Worm (Caenorhabditis elegans): ENCODE results near the gene srw-36.
"Not testable (repeated sequence)": the region's sequence is repeated elsewhere in the genome, so short reads cannot be mapped to it uniquely, and the experiment has no call there.

Gene srw-36

ce11 chrV:16648317-16649018, 34.5 kb upstream of the srw-36 start, which contains the start of gene W06G6.20:
W06G6.20 (minus strand) TSS chrV:16648367.
- TF ChIP-seq aly-1 (tag; optimal IDR thresholded peaks at IDR 0.05) (no peak), B0310.2 (tag; optimal IDR thresholded peaks at IDR 0.05) (no peak), F13C5.2 (tag; optimal IDR thresholded peaks at IDR 0.05) (no peak), ceh-13 (GFP tag; optimal IDR thresholded peaks at IDR 0.05) (no peak)

- TF ChIP-seq scrt-1 (GFP tag; IDR thresholded peaks at IDR 0.05); F13C5.2 (tag; optimal IDR thresholded peaks at IDR 0.05); ets-7 (tag; optimal IDR thresholded peaks at IDR 0.05): not testable (repeated sequence)
Measured at ce11 chrV:16649200-16649599, 33.8 kb upstream of the srw-36 start, which contains the start of gene W06G6.11. W06G6.11 (minus strand) TSS chrV:16649300.

ce11 chrV:16654242-16654641, 28.7 kb upstream of the srw-36 start, which contains the start of gene W06G6.15:
W06G6.15 (plus strand) TSS chrV:16654542.
- TF ChIP-seq sea-1 (GFP tag; conservative IDR thresholded peaks at IDR 0.05); ets-7 (tag; optimal IDR thresholded peaks at IDR 0.05); ceh-36 (tag; optimal IDR thresholded peaks at IDR 0.05): not testable (repeated sequence)

ce11 chrV:16660816-16661215, 22.2 kb upstream of the srw-36 start, which contains the start of gene Y70C5B.2:
Y70C5B.2 (minus strand) TSS chrV:16660916.
- TF ChIP-seq ama-1 (optimal IDR thresholded peaks at IDR 0.05); hmbx-1 (tag; optimal IDR thresholded peaks at IDR 0.05); ets-7 (tag; optimal IDR thresholded peaks at IDR 0.05): not testable (repeated sequence)

- TF ChIP-seq pes-1 (GFP tag; IDR thresholded peaks at IDR 0.05) = no peak
- TF ChIP-seq scrt-1 (GFP tag; IDR thresholded peaks at IDR 0.05) = no peak
- TF ChIP-seq hmbx-1 (tag; optimal IDR thresholded peaks at IDR 0.05) = no peak
- no peak for TF ChIP-seq ama-1 (optimal IDR thresholded peaks at IDR 0.05)
- no peak for TF ChIP-seq sea-1 (GFP tag; conservative IDR thresholded peaks at IDR 0.05)
Measured at ce11 chrV:16666647-16667046, 16.3 kb upstream of the srw-36 start, which contains the start of gene F14F8.14. F14F8.14 (minus strand) TSS chrV:16666747.

ce11 chrV:16668473-16668872, 14.5 kb upstream of the srw-36 start, which contains the start of gene F14F8.9:
F14F8.9 (minus strand) TSS chrV:16668573.
- TF ChIP-seq ama-1 (optimal IDR thresholded peaks at IDR 0.05) = no peak
- no peak for TF ChIP-seq tra-4 (tag; optimal IDR thresholded peaks at IDR 0.05)
- TF ChIP-seq hnd-1 (tag; optimal IDR thresholded peaks at IDR 0.05) = no peak
- TF ChIP-seq flt-1 (GFP tag; IDR thresholded peaks at IDR 0.05) = no peak
- TF ChIP-seq ceh-36 (tag; optimal IDR thresholded peaks at IDR 0.05) = no peak
- no peak for TF ChIP-seq B0310.2 (tag; optimal IDR thresholded peaks at IDR 0.05)
- no peak for TF ChIP-seq pes-1 (GFP tag; IDR thresholded peaks at IDR 0.05)

- no peak for TF ChIP-seq hnd-1 (tag; optimal IDR thresholded peaks at IDR 0.05)
- TF ChIP-seq hmg-4 (GFP tag; optimal IDR thresholded peaks at IDR 0.05) = no peak
- TF ChIP-seq ceh-36 (tag; optimal IDR thresholded peaks at IDR 0.05) = no peak
- TF ChIP-seq pes-1 (GFP tag; IDR thresholded peaks at IDR 0.05) = no peak
- TF ChIP-seq ama-1 (optimal IDR thresholded peaks at IDR 0.05) = no peak
- no peak for TF ChIP-seq hmbx-1 (tag; optimal IDR thresholded peaks at IDR 0.05)
Measured at ce11 chrV:16671190-16671589, 11.8 kb upstream of the srw-36 start, which contains the start of gene str-61. str-61 (minus strand) TSS chrV:16671290.

- TF ChIP-seq sea-1 (GFP tag; conservative IDR thresholded peaks at IDR 0.05) (no peak), ceh-13 (GFP tag; optimal IDR thresholded peaks at IDR 0.05) (no peak), pes-1 (GFP tag; IDR thresholded peaks at IDR 0.05) (no peak), ama-1 (optimal IDR thresholded peaks at IDR 0.05) (no peak), ceh-36 (tag; optimal IDR thresholded peaks at IDR 0.05) (no peak), tbx-37 (GFP tag; conservative IDR thresholded peaks at IDR 0.05) (no peak), aly-1 (tag; optimal IDR thresholded peaks at IDR 0.05) (no peak), flt-1 (GFP tag; IDR thresholded peaks at IDR 0.05) (no peak), scrt-1 (GFP tag; IDR thresholded peaks at IDR 0.05) (no peak), hnd-1 (tag; optimal IDR thresholded peaks at IDR 0.05) (no peak), tra-4 (tag; optimal IDR thresholded peaks at IDR 0.05) (no peak), hmg-4 (GFP tag; optimal IDR thresholded peaks at IDR 0.05) (no peak), ets-7 (tag; optimal IDR thresholded peaks at IDR 0.05) (no peak), hmbx-1 (tag; optimal IDR thresholded peaks at IDR 0.05) (no peak), F13C5.2 (tag; optimal IDR thresholded peaks at IDR 0.05) (no peak), B0310.2 (tag; optimal IDR thresholded peaks at IDR 0.05) (no peak), tbx-11 (GFP tag; IDR thresholded peaks at IDR 0.05) (no peak)
Measured at ce11 chrV:16672198-16672597, 10.8 kb upstream of the srw-36 start, which contains the start of gene F14F8.8. F14F8.8 (minus strand) TSS chrV:16672298.

ce11 chrV:16674399-16674798, 8.6 kb upstream of the srw-36 start:
- TF ChIP-seq tbx-11 (GFP tag; IDR thresholded peaks at IDR 0.05) = no peak
- TF ChIP-seq scrt-1 (GFP tag; IDR thresholded peaks at IDR 0.05) = no peak
- TF ChIP-seq hnd-1 (tag; optimal IDR thresholded peaks at IDR 0.05) = no peak
- TF ChIP-seq pes-1 (GFP tag; IDR thresholded peaks at IDR 0.05) = no peak
- TF ChIP-seq F13C5.2 (tag; optimal IDR thresholded peaks at IDR 0.05) = no peak
- TF ChIP-seq ceh-36 (tag; optimal IDR thresholded peaks at IDR 0.05) = no peak
- no peak for TF ChIP-seq B0310.2 (tag; optimal IDR thresholded peaks at IDR 0.05)
- no peak for TF ChIP-seq ama-1 (optimal IDR thresholded peaks at IDR 0.05)
- no peak for TF ChIP-seq hmbx-1 (tag; optimal IDR thresholded peaks at IDR 0.05)
- no peak for TF ChIP-seq sea-1 (GFP tag; conservative IDR thresholded peaks at IDR 0.05)
- TF ChIP-seq tbx-37 (GFP tag; conservative IDR thresholded peaks at IDR 0.05) = no peak
- no peak for TF ChIP-seq tra-4 (tag; optimal IDR thresholded peaks at IDR 0.05)
- no peak for TF ChIP-seq flt-1 (GFP tag; IDR thresholded peaks at IDR 0.05)
- no peak for TF ChIP-seq aly-1 (tag; optimal IDR thresholded peaks at IDR 0.05)
- TF ChIP-seq hmg-4 (GFP tag; optimal IDR thresholded peaks at IDR 0.05) = no peak
- no peak for TF ChIP-seq ets-7 (tag; optimal IDR thresholded peaks at IDR 0.05)
- TF ChIP-seq ceh-13 (GFP tag; optimal IDR thresholded peaks at IDR 0.05) = no peak
